Worm (Caenorhabditis elegans): ENCODE measurements around the gene sri-50.

ce11 chrII:3249406-3249805 lies 45.9 kb downstream of the sri-50 start, which contains the start of gene clec-124:
- no peak for TF ChIP-seq unc-55 (GFP tag; optimal IDR thresholded peaks at IDR 0.05)
- TF ChIP-seq ets-4 (tag; optimal IDR thresholded peaks at IDR 0.05), result no peak
- TF ChIP-seq C08G9.2 (tag; optimal IDR thresholded peaks at IDR 0.05), result no peak
- TF ChIP-seq pha-4 (tag; optimal IDR thresholded peaks at IDR 0.05), result no peak
- no peak for TF ChIP-seq dve-1 (tag; optimal IDR thresholded peaks at IDR 0.05)
- no peak for TF ChIP-seq nfya-1 (tag; optimal IDR thresholded peaks at IDR 0.05)
- TF ChIP-seq npax-4 (tag; optimal IDR thresholded peaks at IDR 0.05), result no peak
- TF ChIP-seq pqm-1 (tag; optimal IDR thresholded peaks at IDR 0.05), result no peak
- TF ChIP-seq fkh-10 (GFP tag; optimal IDR thresholded peaks at IDR 0.05), result no peak

Data from whole organism, late embryonic.